Fruit fly (Drosophila melanogaster) whole organism, adult: ENCODE measurements around the gene GstD10.

ENCODE experiments used
- CG11617 ChIP-seq: fragments of 200-800 bp; sonication (Bioruptor generic); optimal IDR thresholded peaks from 2 replicates; lab custom pipeline; 2017; ENCODE audit warnings: mild to moderate bottlenecking, missing biosample characterization, missing genetic modification reagents, missing genetic modification characterization
- CG12768 ChIP-seq: fragments of 200-800 bp; sonication (Bioruptor generic); optimal IDR thresholded peaks from 2 replicates; lab custom pipeline; 2017; ENCODE audit warnings: missing biosample characterization, missing genetic modification characterization, mild to moderate bottlenecking, moderate library complexity, missing genetic modification reagents
- CG14711 ChIP-seq: fragments of 200-800 bp; sonication (Bioruptor generic); optimal IDR thresholded peaks from 2 replicates; lab custom pipeline; 2018; ENCODE audit warnings: missing biosample characterization, mild to moderate bottlenecking, missing genetic modification characterization, moderate library complexity
- CG33017 ChIP-seq: fragments of 200-800 bp; sonication (Bioruptor generic); optimal IDR thresholded peaks from 2 replicates; lab custom pipeline; 2018; ENCODE audit warnings: missing biosample characterization, mild to moderate bottlenecking, missing genetic modification characterization, moderate library complexity
- Crg-1 ChIP-seq: fragments of 200-800 bp; sonication (Bioruptor generic); optimal IDR thresholded peaks from 2 replicates; lab custom pipeline; 2016; ENCODE audit warnings: missing biosample characterization, missing genetic modification characterization
- Hr96 ChIP-seq: fragments of 200-800 bp; sonication (Bioruptor generic); optimal IDR thresholded peaks from 2 replicates; lab custom pipeline; 2016; ENCODE audit warnings: missing biosample characterization, missing genetic modification characterization
- Mnt ChIP-seq: fragments of 200-800 bp; sonication (Bioruptor generic); optimal IDR thresholded peaks from 2 replicates; lab custom pipeline; 2016; ENCODE audit warnings: missing biosample characterization, mild to moderate bottlenecking, missing genetic modification characterization
- cic ChIP-seq: fragments of 200-800 bp; sonication (Bioruptor generic); optimal IDR thresholded peaks from 2 replicates; lab custom pipeline; 2017; ENCODE audit warnings: missing biosample characterization, mild to moderate bottlenecking, missing genetic modification characterization, moderate library complexity
- kay ChIP-seq: fragments of 200-800 bp; sonication (Bioruptor generic); peaks from one replicate; lab custom pipeline; 2016; ENCODE audit warnings: missing biosample characterization, missing genetic modification characterization, borderline replicate concordance
- ovo ChIP-seq: fragments of 200-800 bp; sonication (Bioruptor generic); optimal IDR thresholded peaks from 2 replicates; lab custom pipeline; 2016; ENCODE audit warnings: missing biosample characterization, missing genetic modification characterization
- pad ChIP-seq: fragments of 200-800 bp; sonication (Bioruptor generic); optimal IDR thresholded peaks from 3 replicates; lab custom pipeline; 2017; ENCODE audit warnings: missing biosample characterization, missing genetic modification characterization, mild to moderate bottlenecking, moderate library complexity, missing genetic modification reagents
- tj ChIP-seq: fragments of 200-800 bp; sonication (Bioruptor generic); optimal IDR thresholded peaks from 3 replicates; lab custom pipeline; 2017; ENCODE audit warnings: missing biosample characterization, mild to moderate bottlenecking, missing genetic modification characterization, moderate library complexity

DNA sequence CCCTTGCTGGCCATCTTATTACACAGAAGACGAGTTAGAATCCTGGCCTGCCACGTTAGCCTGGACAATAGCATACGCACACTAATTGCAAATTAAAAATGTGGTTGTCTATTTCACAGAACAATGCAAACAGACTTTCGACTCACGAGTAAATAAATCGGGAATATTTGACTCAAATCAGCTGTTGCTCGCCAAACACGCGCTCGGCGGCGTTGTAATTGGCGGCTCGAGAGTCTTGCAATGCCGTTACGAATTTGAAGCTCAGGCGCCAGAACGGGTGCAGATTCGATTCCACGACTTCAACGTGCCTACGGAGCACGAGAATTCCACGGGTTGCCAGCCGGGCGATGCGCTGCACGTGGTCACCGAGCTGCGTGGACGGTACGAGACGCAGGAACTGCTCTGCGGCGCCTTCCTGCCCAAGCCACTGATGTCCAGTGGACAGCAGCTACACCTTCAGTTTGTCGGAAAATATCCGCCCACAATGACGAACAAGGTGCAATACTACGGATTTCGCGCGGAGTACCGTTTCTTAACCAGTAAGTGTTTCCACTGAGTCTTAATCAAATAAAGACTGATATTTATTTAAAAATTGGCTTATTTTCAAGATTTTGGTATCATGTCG, 36.2 kb upstream of the GstD10 start, which contains the start of gene DNAlig3:
- TF ChIP-seq ovo (GFP tag; lab: Kevin White, UChicago) = no peak
- TF ChIP-seq Crg-1 = no peak
- TF ChIP-seq CG12768 (GFP tag; lab: Kevin White, UChicago) = peak; percentile 44
- TF ChIP-seq CG33017 (tag; lab: Kevin White, UChicago) = peak; percentile 6
- TF ChIP-seq CG14711 (tag; lab: Kevin White, UChicago) = peak; percentile 5
- no peak for TF ChIP-seq pad (GFP tag; lab: Kevin White, UChicago)
- TF ChIP-seq CG11617 = peak; percentile 26
- no peak for TF ChIP-seq kay (GFP tag; lab: Kevin White, UChicago)
- TF ChIP-seq Mnt (GFP tag; lab: Kevin White, UChicago) = peak; percentile 32
- TF ChIP-seq Hr96 (GFP tag; lab: Kevin White, UChicago) = no peak
- no peak for TF ChIP-seq tj (GFP tag; lab: Kevin White, UChicago)
- TF ChIP-seq cic (GFP tag; lab: Kevin White, UChicago) = peak; percentile 30
